Worm (Caenorhabditis elegans) whole organism, early embryonic: Measurements from ENCODE around the gene ZK470.2.

ENCODE experiments used
- F13C5.2 ChIP-seq: sonication (generic microtip); optimal IDR thresholded peaks from 2 replicates; lab custom pipeline; 2017; ENCODE audit warnings: mild to moderate bottlenecking, missing genetic modification characterization, inconsistent platforms, missing compliant biosample characterization
- aly-1 ChIP-seq: sonication (generic microtip); optimal IDR thresholded peaks from 2 replicates; lab custom pipeline; 2016; ENCODE audit warnings: missing genetic modification characterization, missing compliant biosample characterization
- ama-1 ChIP-seq: fragments of 150-350 bp; optimal IDR thresholded peaks from 2 replicates; lab custom pipeline; 2014
- ceh-36 ChIP-seq: sonication (generic microtip); optimal IDR thresholded peaks from 2 replicates; lab custom pipeline; 2016; ENCODE audit warnings: missing genetic modification characterization, inconsistent platforms, missing compliant biosample characterization
- flt-1 ChIP-seq: fragments of 200-800 bp; sonication (Bioruptor generic); IDR thresholded peaks from 2 replicates; pipeline ENCODE4 v1.3.6; 2022; ENCODE audit warnings: missing genetic modification characterization, missing compliant biosample characterization
- hmg-4 ChIP-seq: fragments of 200-800 bp; sonication (Bioruptor generic); optimal IDR thresholded peaks from 2 replicates; lab custom pipeline; 2018; ENCODE audit warnings: mild to moderate bottlenecking, missing genetic modification characterization, missing compliant biosample characterization
- pes-1 ChIP-seq: fragments of 200-800 bp; sonication (Bioruptor generic); IDR thresholded peaks from 2 replicates; pipeline ENCODE4 v1.3.6; 2022; ENCODE audit warnings: missing genetic modification reagents, missing genetic modification characterization, missing compliant biosample characterization
- tbx-11 ChIP-seq: fragments of 200-800 bp; sonication (Bioruptor generic); IDR thresholded peaks from 2 replicates; pipeline ENCODE4 v1.3.6; 2022; ENCODE audit warnings: missing genetic modification characterization, missing compliant biosample characterization
- tbx-37 ChIP-seq: fragments of 200-800 bp; sonication (Bioruptor generic); conservative IDR thresholded peaks from 2 replicates; pipeline ENCODE4 v1.3.6; 2022; ENCODE audit warnings: missing genetic modification reagents, missing genetic modification characterization, missing compliant biosample characterization

DNA sequence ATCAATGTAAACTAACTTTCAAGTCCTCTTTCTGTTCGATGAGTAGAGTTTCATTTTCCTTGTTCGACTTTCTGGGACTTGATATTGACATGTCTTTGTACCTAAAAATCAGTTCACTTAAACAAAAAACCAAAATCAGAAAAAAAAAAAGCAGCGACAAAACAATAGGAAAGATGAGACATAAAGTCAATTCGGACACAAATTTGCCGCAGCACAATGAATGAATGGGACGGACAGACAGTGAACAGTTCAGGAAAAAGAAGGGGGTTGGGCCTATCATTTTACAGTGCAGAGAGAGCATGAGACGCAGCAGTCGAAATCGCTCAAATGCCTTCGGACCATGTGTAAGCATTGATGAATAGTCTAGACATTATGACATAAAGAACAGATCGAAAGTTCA, 51.7 kb downstream of the ZK470.2 start, which contains the start of gene mrp-6:
- no peak for TF ChIP-seq ama-1 (lab: Kevin White, UChicago)
- TF ChIP-seq ceh-36 (tag; lab: Kevin White, UChicago) = no peak
- TF ChIP-seq flt-1 (GFP tag; lab: Robert Waterston, UW) = no peak
- TF ChIP-seq tbx-11 = no peak
- TF ChIP-seq tbx-37 = no peak
- TF ChIP-seq hmg-4 = no peak
- no peak for TF ChIP-seq F13C5.2
- no peak for TF ChIP-seq aly-1 (tag; lab: Kevin White, UChicago)
- TF ChIP-seq pes-1 = no peak
